Worm (Caenorhabditis elegans) whole organism, L2 larva: Measurements from ENCODE around the gene lap-1.

Experiments used
- ceh-82 ChIP-seq: fragments of 150-350 bp; optimal IDR thresholded peaks from 2 replicates; lab custom pipeline; 2014; ENCODE audit warnings: missing biosample characterization, missing genetic modification characterization
- lin-39 ChIP-seq: fragments of 150-350 bp; optimal IDR thresholded peaks from 2 replicates; lab custom pipeline; 2014; ENCODE audit warnings: missing biosample characterization, missing genetic modification reagents, missing genetic modification characterization
- lsy-2 ChIP-seq, 2 experiments: fragments of 150-350 bp in 1 of 2; sonication (generic microtip) in 1 of 2; optimal IDR thresholded peaks; 2 replicates each; lab custom pipeline; 2014 to 2017; ENCODE audit warnings: missing biosample characterization in 2 of 2, missing genetic modification characterization in 2 of 2
- nhr-10 ChIP-seq: sonication (generic microtip); optimal IDR thresholded peaks from 2 replicates; lab custom pipeline; 2017; ENCODE audit warnings: missing biosample characterization, missing genetic modification characterization
- nhr-129 ChIP-seq: fragments of 150-350 bp; optimal IDR thresholded peaks from 2 replicates; lab custom pipeline; 2014; ENCODE audit warnings: missing biosample characterization, missing genetic modification characterization
- nhr-6 ChIP-seq: fragments of 150-350 bp; optimal IDR thresholded peaks from 2 replicates; lab custom pipeline; 2014; ENCODE audit warnings: missing biosample characterization, missing genetic modification characterization
- peb-1 ChIP-seq: fragments of 150-350 bp; optimal IDR thresholded peaks from 2 replicates; lab custom pipeline; 2014; ENCODE audit warnings: missing biosample characterization, missing genetic modification characterization
- snpc-4 ChIP-seq: fragments of 150-350 bp; optimal IDR thresholded peaks from 2 replicates; lab custom pipeline; 2014; ENCODE audit warnings: missing biosample characterization, missing genetic modification characterization
- unc-39 ChIP-seq: fragments of 150-350 bp; optimal IDR thresholded peaks from 2 replicates; lab custom pipeline; 2014; ENCODE audit warnings: missing biosample characterization, missing genetic modification characterization
- unc-55 ChIP-seq: fragments of 150-350 bp; sonication (generic microtip); optimal IDR thresholded peaks from 3 replicates; lab custom pipeline; 2014; ENCODE audit warnings: missing biosample characterization, missing genetic modification reagents, missing genetic modification characterization
- unc-62 ChIP-seq: fragments of 150-350 bp; optimal IDR thresholded peaks from 2 replicates; lab custom pipeline; 2014; ENCODE audit warnings: missing biosample characterization, missing genetic modification reagents, missing genetic modification characterization

- TF ChIP-seq unc-39 (tag; lab: Kevin White, UChicago): no peak
- no peak for TF ChIP-seq unc-55 (GFP tag; lab: Kevin White, UChicago)
- no peak for TF ChIP-seq ceh-82
- no peak for TF ChIP-seq nhr-10 (tag; lab: Kevin White, UChicago)
- TF ChIP-seq nhr-129 (tag; lab: Kevin White, UChicago): no peak
- TF ChIP-seq unc-62 (GFP tag; lab: Kevin White, UChicago): no peak
- no peak for TF ChIP-seq peb-1 (tag; lab: Kevin White, UChicago)
- TF ChIP-seq lsy-2 (tag; optimal IDR thresholded peaks at IDR 0.05; lab: Kevin White, UChicago): no peak
- TF ChIP-seq nhr-6 (tag; lab: Kevin White, UChicago): no peak
- TF ChIP-seq lin-39: no peak
- TF ChIP-seq snpc-4 (tag; lab: Kevin White, UChicago): no peak
Measured at ce11 chrIII:8417968-8418267, 16.2 kb upstream of the lap-1 start, which contains the start of gene sor-1.
